Worm (Caenorhabditis elegans): ENCODE data around the gene F33D4.4.

DNA sequence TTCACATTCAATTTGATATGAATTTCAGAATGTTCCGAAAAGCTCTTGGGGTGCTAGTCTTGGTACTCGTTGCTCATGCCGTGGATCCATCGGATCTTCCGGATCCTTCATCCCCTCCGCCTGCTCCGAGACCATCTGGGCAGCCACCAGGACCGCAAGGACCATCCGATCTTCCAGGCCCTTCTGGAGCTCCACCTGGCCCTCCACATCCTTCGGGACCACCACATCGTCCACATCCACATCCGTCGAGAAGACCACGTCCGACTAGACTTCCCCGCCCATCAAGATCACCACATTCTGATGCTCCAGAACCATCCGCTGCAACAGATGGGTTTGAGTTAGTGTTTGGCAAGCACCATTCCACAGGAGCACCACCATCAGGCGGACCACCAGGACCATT is 27.9 kb upstream of the F33D4.4 start, which contains the start of gene clx-1:
- TF ChIP-seq tab-1 (GFP tag; IDR thresholded peaks at IDR 0.05): no peak
- TF ChIP-seq ref-1 (GFP tag; conservative IDR thresholded peaks at IDR 0.05): no peak
